Fruit fly (Drosophila melanogaster) whole organism, embryonic: ENCODE data around the gene CG11562.
A peak's percentile ranks its signal among the peaks of the same experiment; 100 is the strongest.

Experiments
- ATbp ChIP-seq: fragments of 200-800 bp; sonication (Bioruptor generic); optimal IDR thresholded peaks from 2 replicates; lab custom pipeline; 2017; ENCODE audit warnings: missing biosample characterization, mild to moderate bottlenecking, missing genetic modification characterization, missing genetic modification reagents
- CG10959 ChIP-seq: fragments of 200-800 bp; sonication (Bioruptor generic); IDR thresholded peaks from 2 replicates; pipeline ENCODE4 v1.3.6; 2022; ENCODE audit warnings: missing biosample characterization, missing genetic modification characterization
- CG11695 ChIP-seq: fragments of 200-800 bp; sonication (Bioruptor generic); IDR thresholded peaks from 3 replicates; pipeline ENCODE4 v1.3.6; 2022; ENCODE audit warnings: missing biosample characterization, missing genetic modification characterization
- CG12391 ChIP-seq: fragments of 200-800 bp; sonication (Bioruptor generic); optimal IDR thresholded peaks from 3 replicates; lab custom pipeline; 2018; ENCODE audit warnings: missing biosample characterization, mild to moderate bottlenecking, missing genetic modification characterization, moderate library complexity
- CG12744 ChIP-seq: fragments of 200-800 bp; sonication (Bioruptor generic); optimal IDR thresholded peaks from 2 replicates; lab custom pipeline; 2016; ENCODE audit warnings: missing biosample characterization, missing genetic modification characterization
- CG14667 ChIP-seq: fragments of 200-800 bp; sonication (Bioruptor generic); IDR thresholded peaks from 2 replicates; pipeline ENCODE4 v1.3.6; 2022; ENCODE audit warnings: missing biosample characterization, missing genetic modification characterization
- CG14860 ChIP-seq: fragments of 200-800 bp; sonication (Bioruptor generic); IDR thresholded peaks from 3 replicates; pipeline ENCODE4 v1.3.6; 2022; ENCODE audit warnings: missing biosample characterization, missing genetic modification characterization; ENCODE audit not compliant: partially characterized antibody
- CG1792 ChIP-seq: fragments of 200-800 bp; sonication (Bioruptor generic); optimal IDR thresholded peaks from 2 replicates; lab custom pipeline; 2016; ENCODE audit warnings: missing biosample characterization, missing genetic modification characterization
- CG18476 ChIP-seq: fragments of 200-800 bp; sonication (Bioruptor generic); optimal IDR thresholded peaks from 2 replicates; lab custom pipeline; 2016; ENCODE audit warnings: missing biosample characterization, mild to moderate bottlenecking, missing genetic modification characterization
- CG18619 ChIP-seq: fragments of 200-800 bp; sonication (Bioruptor generic); optimal IDR thresholded peaks from 3 replicates; lab custom pipeline; 2017; ENCODE audit warnings: missing biosample characterization, mild to moderate bottlenecking, missing genetic modification characterization
- CG30020 ChIP-seq: fragments of 200-800 bp; optimal IDR thresholded peaks from 2 replicates; lab custom pipeline; 2019; ENCODE audit warnings: missing biosample characterization, mild to moderate bottlenecking, missing genetic modification characterization, moderate library complexity
- CG34224 ChIP-seq: fragments of 200-800 bp; sonication (Bioruptor generic); IDR thresholded peaks from 3 replicates; pipeline ENCODE4 v1.3.6; 2022; ENCODE audit warnings: missing biosample characterization, missing genetic modification characterization; ENCODE audit not compliant: partially characterized antibody
- CG34376 ChIP-seq: fragments of 200-800 bp; sonication (Bioruptor generic); optimal IDR thresholded peaks from 2 replicates; lab custom pipeline; 2018; ENCODE audit warnings: missing biosample characterization, mild to moderate bottlenecking, missing genetic modification characterization
- CG5180 ChIP-seq: fragments of 200-800 bp; sonication (Bioruptor generic); optimal IDR thresholded peaks from 3 replicates; lab custom pipeline; 2017; ENCODE audit warnings: missing biosample characterization, missing genetic modification characterization, mild to moderate bottlenecking, moderate library complexity, missing genetic modification reagents
- CG7963 ChIP-seq: fragments of 200-800 bp; sonication (Bioruptor generic); IDR thresholded peaks from 3 replicates; pipeline ENCODE4 v1.3.6; 2022; ENCODE audit warnings: missing biosample characterization, missing genetic modification characterization; ENCODE audit not compliant: partially characterized antibody
- CG8944 ChIP-seq: fragments of 200-800 bp; sonication (Bioruptor generic); optimal IDR thresholded peaks from 3 replicates; lab custom pipeline; 2016; ENCODE audit warnings: missing biosample characterization, missing genetic modification characterization
- Chrac-16 ChIP-seq: fragments of 200-800 bp; sonication (Bioruptor generic); optimal IDR thresholded peaks from 3 replicates; lab custom pipeline; 2016; ENCODE audit warnings: missing biosample characterization, missing genetic modification characterization
- Dad ChIP-seq: fragments of 200-800 bp; sonication (Bioruptor generic); optimal IDR thresholded peaks from 3 replicates; lab custom pipeline; 2016; ENCODE audit warnings: missing biosample characterization, missing genetic modification characterization
- E2f1 ChIP-seq: fragments of 200-800 bp; sonication (Bioruptor generic); IDR thresholded peaks from 2 replicates; pipeline ENCODE4 v1.3.6; 2022; ENCODE audit warnings: missing biosample characterization, missing genetic modification characterization
- Ets65A ChIP-seq: fragments of 200-800 bp; sonication (Bioruptor generic); peaks from one replicate; lab custom pipeline; 2016; ENCODE audit warnings: missing biosample characterization, missing genetic modification characterization
- H15 ChIP-seq: fragments of 200-800 bp; sonication (Bioruptor generic); IDR thresholded peaks from 3 replicates; pipeline ENCODE4 v1.3.6; 2022; ENCODE audit warnings: missing biosample characterization, missing genetic modification characterization
- HHEX ChIP-seq: fragments of 200-800 bp; sonication (Bioruptor generic); optimal IDR thresholded peaks from 3 replicates; lab custom pipeline; 2017; ENCODE audit warnings: missing biosample characterization, mild to moderate bottlenecking, missing genetic modification characterization, missing genetic modification reagents
- Mad ChIP-seq: fragments of 200-800 bp; sonication (Bioruptor generic); optimal IDR thresholded peaks from 2 replicates; lab custom pipeline; 2016; ENCODE audit warnings: missing biosample characterization, missing genetic modification characterization
- NC2α ChIP-seq: fragments of 200-800 bp; sonication (Bioruptor generic); optimal IDR thresholded peaks from 2 replicates; lab custom pipeline; 2016; ENCODE audit warnings: missing biosample characterization, missing genetic modification characterization
- Neu2 ChIP-seq: fragments of 200-800 bp; sonication (Bioruptor generic); optimal IDR thresholded peaks from 3 replicates; lab custom pipeline; 2016; ENCODE audit warnings: missing biosample characterization, missing genetic modification characterization, borderline replicate concordance
- Oli ChIP-seq: fragments of 200-800 bp; sonication (Bioruptor generic); optimal IDR thresholded peaks from 2 replicates; lab custom pipeline; 2018; ENCODE audit warnings: missing biosample characterization, mild to moderate bottlenecking, missing genetic modification characterization, moderate library complexity
- Sin3A ChIP-seq: fragments of >200 bp; optimal IDR thresholded peaks from 2 replicates; lab custom pipeline; 2018
- Sox102F ChIP-seq: fragments of 200-800 bp; sonication (Bioruptor generic); optimal IDR thresholded peaks from 2 replicates; lab custom pipeline; 2018; ENCODE audit warnings: missing biosample characterization, mild to moderate bottlenecking, missing genetic modification characterization, moderate library complexity
- Sry-δ ChIP-seq: fragments of 200-800 bp; sonication (Bioruptor generic); optimal IDR thresholded peaks from 2 replicates; lab custom pipeline; 2016; ENCODE audit warnings: missing biosample characterization, missing genetic modification characterization
- Xrp1 ChIP-seq: fragments of 200-800 bp; sonication (Bioruptor generic); IDR thresholded peaks from 2 replicates; pipeline ENCODE4 v1.3.6; 2022; ENCODE audit warnings: missing biosample characterization, missing genetic modification characterization
- al ChIP-seq: fragments of 200-800 bp; sonication (Bioruptor generic); IDR thresholded peaks from 2 replicates; pipeline ENCODE4 v1.3.6; 2022; ENCODE audit warnings: missing biosample characterization, missing genetic modification characterization
- az2 ChIP-seq: fragments of 200-800 bp; sonication (Bioruptor generic); optimal IDR thresholded peaks from 3 replicates; lab custom pipeline; 2016; ENCODE audit warnings: missing biosample characterization, missing genetic modification characterization
- chinmo ChIP-seq: fragments of 200-800 bp; sonication (Bioruptor generic); IDR thresholded peaks from 4 replicates; pipeline ENCODE4 v1.3.6; 2022; ENCODE audit warnings: missing biosample characterization, missing genetic modification characterization; ENCODE audit not compliant: partially characterized antibody
- fru ChIP-seq: fragments of >200 bp; optimal IDR thresholded peaks from 2 replicates; lab custom pipeline; 2017
- gfzf ChIP-seq: fragments of 200-800 bp; sonication (Bioruptor generic); optimal IDR thresholded peaks from 2 replicates; lab custom pipeline; 2016; ENCODE audit warnings: missing biosample characterization, mild to moderate bottlenecking, missing genetic modification characterization, moderate library complexity
- jigr1 ChIP-seq: fragments of 200-800 bp; sonication (Bioruptor generic); IDR thresholded peaks from 3 replicates; pipeline ENCODE4 v1.3.6; 2022; ENCODE audit warnings: missing biosample characterization, missing genetic modification characterization
- kni ChIP-seq: fragments of 200-800 bp; sonication (Bioruptor generic); optimal IDR thresholded peaks from 3 replicates; lab custom pipeline; 2017; ENCODE audit warnings: mild to moderate bottlenecking, missing biosample characterization, missing genetic modification reagents, missing genetic modification characterization
- oc ChIP-seq: fragments of 200-800 bp; sonication (Bioruptor generic); optimal IDR thresholded peaks from 2 replicates; lab custom pipeline; 2018; ENCODE audit warnings: missing biosample characterization, mild to moderate bottlenecking, missing genetic modification characterization, moderate library complexity
- p53 ChIP-seq: fragments of 200-800 bp; sonication (Bioruptor generic); optimal IDR thresholded peaks from 2 replicates; lab custom pipeline; 2016; ENCODE audit warnings: missing biosample characterization, missing genetic modification characterization
- prd ChIP-seq, 3 experiments: fragments of >200 bp in 2 of 3; fragments of 200-800 bp in 1 of 3; sonication (Bioruptor generic) in 1 of 3; optimal IDR thresholded peaks in 2 of 3; IDR thresholded peaks in 1 of 3; 2 replicates in 2 of 3; 3 replicates in 1 of 3; pipeline versions ENCODE4 v1.3.6 to Lab custom; 2017 to 2022; ENCODE audit warnings: missing biosample characterization in 1 of 3, missing genetic modification characterization in 1 of 3
- repo ChIP-seq: fragments of 200-800 bp; sonication (Bioruptor generic); optimal IDR thresholded peaks from 2 replicates; lab custom pipeline; 2016; ENCODE audit warnings: missing biosample characterization, missing genetic modification characterization
- salm ChIP-seq: fragments of 200-800 bp; sonication (Bioruptor generic); optimal IDR thresholded peaks from 2 replicates; lab custom pipeline; 2018; ENCODE audit warnings: missing biosample characterization, mild to moderate bottlenecking, missing genetic modification characterization
- sim ChIP-seq: fragments of 200-800 bp; sonication (Bioruptor generic); IDR thresholded peaks from 2 replicates; pipeline ENCODE4 v1.3.6; 2022; ENCODE audit warnings: missing biosample characterization, missing genetic modification characterization
- stwl ChIP-seq: fragments of 200-800 bp; sonication (Bioruptor generic); optimal IDR thresholded peaks from 3 replicates; lab custom pipeline; 2018; ENCODE audit warnings: missing biosample characterization, mild to moderate bottlenecking, missing genetic modification characterization, moderate library complexity
- wek ChIP-seq: fragments of 200-800 bp; sonication (Bioruptor generic); optimal IDR thresholded peaks from 3 replicates; lab custom pipeline; 2018; ENCODE audit warnings: missing biosample characterization, mild to moderate bottlenecking, missing genetic modification characterization, moderate library complexity
- yki ChIP-seq: fragments of >200 bp; optimal IDR thresholded peaks from 3 replicates; lab custom pipeline; 2018
- z ChIP-seq: fragments of 200-800 bp; sonication (Bioruptor generic); IDR thresholded peaks from 3 replicates; pipeline ENCODE4 v1.3.6; 2022; ENCODE audit warnings: missing biosample characterization, missing genetic modification characterization
- zen2 ChIP-seq: fragments of 200-800 bp; sonication (Bioruptor generic); IDR thresholded peaks from 3 replicates; pipeline ENCODE4 v1.3.6; 2022; ENCODE audit warnings: missing biosample characterization, missing genetic modification characterization; ENCODE audit not compliant: partially characterized antibody

Gene CG11562

dm6 chr2L:252174-252573 lies 40.0 kb upstream of the CG11562 start, which contains the start of gene Rpp30 (continued):
- TF ChIP-seq gfzf (peak; percentile 92), stwl (tag; lab: Kevin White, UChicago) (peak; percentile 87), salm (tag; lab: Kevin White, UChicago) (no peak), fru (lab: Kevin White, UChicago) (no peak), CG7963 (GFP tag; lab: Robert Waterston, UW) (no peak)

dm6 chr2L:267441-268089 lies 24.7 kb upstream of the CG11562 start, which contains the start of gene CG17075:
TSS of gene CG17075 (minus strand) at chr2L:267505.
- TF ChIP-seq NC2α (GFP tag; lab: Kevin White, UChicago) = no peak
- peak; percentile 77 for TF ChIP-seq CG10959 (GFP tag; lab: Robert Waterston, UW)
- TF ChIP-seq Neu2 (GFP tag; lab: Kevin White, UChicago) = no peak
- peak; percentile 42 for TF ChIP-seq wek
- no peak for TF ChIP-seq prd (optimal IDR thresholded peaks at IDR 0.05; lab: Kevin White, UChicago)
- TF ChIP-seq prd (GFP tag; IDR thresholded peaks at IDR 0.05; lab: Robert Waterston, UW) = peak; percentile 95
- TF ChIP-seq HHEX (GFP tag; lab: Kevin White, UChicago) = peak; percentile 96
- TF ChIP-seq jigr1 (GFP tag; lab: Robert Waterston, UW) = peak; percentile 82
- peak; percentile 66 for TF ChIP-seq CG1792 (GFP tag; lab: Kevin White, UChicago)
- peak; percentile 63 for TF ChIP-seq CG30020 (tag; lab: Kevin White, UChicago)
- TF ChIP-seq CG5180 (GFP tag; lab: Kevin White, UChicago) = peak; percentile 99
- peak; percentile 93 for TF ChIP-seq CG18476 (GFP tag; lab: Kevin White, UChicago)
- peak; percentile 97 for TF ChIP-seq Sox102F (GFP tag; lab: Kevin White, UChicago)
- TF ChIP-seq Sry-δ (GFP tag; lab: Kevin White, UChicago) = peak; percentile 28
- peak; percentile 55 for TF ChIP-seq repo (GFP tag; lab: Kevin White, UChicago)
- peak; percentile 93 for TF ChIP-seq H15 (GFP tag; lab: Robert Waterston, UW)
- peak; percentile 91 for TF ChIP-seq oc (tag; lab: Kevin White, UChicago)
- peak; percentile 94 for TF ChIP-seq CG18619
- TF ChIP-seq CG14860 = no peak
- no peak for TF ChIP-seq zen2 (GFP tag; lab: Robert Waterston, UW)
- TF ChIP-seq CG8944 = peak; percentile 49
- TF ChIP-seq Dad (GFP tag; lab: Kevin White, UChicago) = peak; percentile 82
- no peak; the same call in 2 of the 3 replicates for TF ChIP-seq z (GFP tag; lab: Robert Waterston, UW)
- TF ChIP-seq sim = peak; percentile 53; the same call in 1 of the 2 replicates
- peak; percentile 95 for TF ChIP-seq E2f1
- peak; percentile 69 for TF ChIP-seq CG12744 (GFP tag; lab: Kevin White, UChicago)
- peak; percentile 89 for TF ChIP-seq Chrac-16 (GFP tag; lab: Kevin White, UChicago)
- TF ChIP-seq p53 = peak; percentile 67
- TF ChIP-seq Sin3A (lab: Kevin White, UChicago) = no peak
- peak; percentile 94 for TF ChIP-seq Oli (tag; lab: Kevin White, UChicago)
- TF ChIP-seq kni = peak; percentile 38
- TF ChIP-seq ATbp (GFP tag; lab: Kevin White, UChicago) = peak; percentile 96
- TF ChIP-seq Xrp1 = peak; percentile 94
- peak; percentile 80 for TF ChIP-seq CG34376
- TF ChIP-seq Mad (GFP tag; lab: Kevin White, UChicago) = peak; percentile 81
- TF ChIP-seq az2 (GFP tag; lab: Kevin White, UChicago) = peak; percentile 94
- no peak for TF ChIP-seq chinmo (GFP tag; lab: Robert Waterston, UW)
- no peak for TF ChIP-seq CG34224 (GFP tag; lab: Robert Waterston, UW)
- TF ChIP-seq CG11695 (GFP tag; lab: Robert Waterston, UW) = peak; percentile 96
- no peak for TF ChIP-seq yki (lab: Kevin White, UChicago)
- peak; percentile 90 for TF ChIP-seq Ets65A (GFP tag; lab: Kevin White, UChicago)
- peak; percentile 92 for TF ChIP-seq CG14667
- peak; percentile 91 for TF ChIP-seq al
- peak; percentile 96 for TF ChIP-seq CG12391 (tag; lab: Kevin White, UChicago)
